Fruit fly (Drosophila melanogaster) whole organism, embryonic: Measurements from ENCODE around the gene rut.

ENCODE experiments used
- BEAF-32 ChIP-seq: fragments of 200-800 bp; sonication (Bioruptor generic); optimal IDR thresholded peaks from 3 replicates; lab custom pipeline; 2017; ENCODE audit warnings: missing biosample characterization, missing genetic modification characterization, mild to moderate bottlenecking, moderate library complexity, missing genetic modification reagents
- Bgb ChIP-seq: fragments of 200-800 bp; sonication (Bioruptor generic); IDR thresholded peaks from 2 replicates; pipeline ENCODE4 v1.3.6; 2022; ENCODE audit warnings: missing biosample characterization, missing genetic modification characterization; ENCODE audit not compliant: partially characterized antibody
- CG10321 ChIP-seq: fragments of 200-800 bp; sonication (Bioruptor generic); IDR thresholded peaks from 2 replicates; pipeline ENCODE4 v1.3.6; 2022; ENCODE audit warnings: missing biosample characterization, missing genetic modification characterization
- CG10543 ChIP-seq: fragments of 200-800 bp; sonication (Bioruptor generic); optimal IDR thresholded peaks from 3 replicates; lab custom pipeline; 2017; ENCODE audit warnings: missing biosample characterization, mild to moderate bottlenecking, missing genetic modification characterization, moderate library complexity
- CG11504 ChIP-seq: fragments of 200-800 bp; sonication (Bioruptor generic); optimal IDR thresholded peaks from 3 replicates; lab custom pipeline; 2019; ENCODE audit warnings: missing biosample characterization, mild to moderate bottlenecking, missing genetic modification characterization, moderate library complexity
- CG12659 ChIP-seq: fragments of 200-800 bp; sonication (Bioruptor generic); optimal IDR thresholded peaks from 3 replicates; lab custom pipeline; 2017; ENCODE audit warnings: mild to moderate bottlenecking, missing biosample characterization, missing genetic modification reagents, missing genetic modification characterization
- CG15269 ChIP-seq: fragments of 200-800 bp; sonication (Bioruptor generic); optimal IDR thresholded peaks from 2 replicates; lab custom pipeline; 2018; ENCODE audit warnings: missing biosample characterization, mild to moderate bottlenecking, missing genetic modification characterization, moderate library complexity
- CG1647 ChIP-seq: fragments of 200-800 bp; sonication (Bioruptor generic); optimal IDR thresholded peaks from 3 replicates; lab custom pipeline; 2016; ENCODE audit warnings: missing biosample characterization, missing genetic modification characterization
- CG16813 ChIP-seq: fragments of 200-800 bp; sonication (Bioruptor generic); IDR thresholded peaks from 3 replicates; pipeline ENCODE4 v1.3.6; 2022; ENCODE audit warnings: missing biosample characterization, missing genetic modification characterization; ENCODE audit not compliant: partially characterized antibody
- CG2120 ChIP-seq: fragments of 200-800 bp; sonication (Bioruptor generic); optimal IDR thresholded peaks from 3 replicates; lab custom pipeline; 2016; ENCODE audit warnings: missing biosample characterization, missing genetic modification characterization
- CG2202 ChIP-seq: fragments of 200-800 bp; sonication (Bioruptor generic); optimal IDR thresholded peaks from 2 replicates; lab custom pipeline; 2018; ENCODE audit warnings: missing biosample characterization, mild to moderate bottlenecking, missing genetic modification characterization
- CG31365 ChIP-seq: fragments of 200-800 bp; sonication (Bioruptor generic); optimal IDR thresholded peaks from 2 replicates; lab custom pipeline; 2018; ENCODE audit warnings: missing biosample characterization, mild to moderate bottlenecking, missing genetic modification characterization
- CG3163 ChIP-seq: fragments of 200-800 bp; sonication (Bioruptor generic); optimal IDR thresholded peaks from 3 replicates; lab custom pipeline; 2016; ENCODE audit warnings: missing biosample characterization, missing genetic modification characterization
- CG32532 ChIP-seq: fragments of 200-800 bp; sonication (Bioruptor generic); IDR thresholded peaks from 2 replicates; pipeline ENCODE4 v1.3.6; 2022; ENCODE audit warnings: missing biosample characterization, missing genetic modification characterization
- CG6654 ChIP-seq: fragments of 200-800 bp; sonication (Bioruptor generic); optimal IDR thresholded peaks from 2 replicates; lab custom pipeline; 2017; ENCODE audit warnings: missing biosample characterization, mild to moderate bottlenecking, missing genetic modification characterization
- CG6683 ChIP-seq: fragments of 200-800 bp; sonication (Bioruptor generic); optimal IDR thresholded peaks from 2 replicates; lab custom pipeline; 2017; ENCODE audit warnings: missing biosample characterization, mild to moderate bottlenecking, missing genetic modification characterization, missing genetic modification reagents
- CG7839 ChIP-seq: fragments of 200-800 bp; sonication (Bioruptor generic); optimal IDR thresholded peaks from 3 replicates; lab custom pipeline; 2018; ENCODE audit warnings: missing biosample characterization, mild to moderate bottlenecking, missing genetic modification characterization, moderate library complexity
- CG9797 ChIP-seq: fragments of 200-800 bp; sonication (Bioruptor generic); optimal IDR thresholded peaks from 3 replicates; lab custom pipeline; 2018; ENCODE audit warnings: missing biosample characterization, mild to moderate bottlenecking, missing genetic modification characterization
- Chrac-16 ChIP-seq: fragments of 200-800 bp; sonication (Bioruptor generic); optimal IDR thresholded peaks from 3 replicates; lab custom pipeline; 2016; ENCODE audit warnings: missing biosample characterization, missing genetic modification characterization
- D ChIP-seq, 2 experiments: fragments of 200-800 bp in 1 of 2; fragments of >200 bp in 1 of 2; sonication (Bioruptor generic) in 1 of 2; optimal IDR thresholded peaks; 2 replicates in 1 of 2; 3 replicates in 1 of 2; lab custom pipeline; 2017; ENCODE audit warnings: mild to moderate bottlenecking in 1 of 2, missing biosample characterization in 1 of 2, missing genetic modification characterization in 1 of 2, missing genetic modification reagents in 1 of 2
- D19A ChIP-seq: fragments of 200-800 bp; optimal IDR thresholded peaks from 3 replicates; lab custom pipeline; 2019; ENCODE audit warnings: missing biosample characterization, mild to moderate bottlenecking, missing genetic modification characterization, moderate library complexity
- E2f1 ChIP-seq: fragments of 200-800 bp; sonication (Bioruptor generic); IDR thresholded peaks from 2 replicates; pipeline ENCODE4 v1.3.6; 2022; ENCODE audit warnings: missing biosample characterization, missing genetic modification characterization
- Med ChIP-seq: fragments of 200-800 bp; sonication (Bioruptor generic); peaks from one replicate; lab custom pipeline; 2016; ENCODE audit warnings: missing biosample characterization, missing genetic modification characterization, mild to moderate bottlenecking, inconsistent platforms, moderate library complexity
- Meics ChIP-seq: fragments of 200-800 bp; sonication (Bioruptor generic); optimal IDR thresholded peaks from 2 replicates; lab custom pipeline; 2017; ENCODE audit warnings: missing biosample characterization, mild to moderate bottlenecking, missing genetic modification characterization
- Myb ChIP-seq: fragments of 200-800 bp; sonication (Bioruptor generic); optimal IDR thresholded peaks from 2 replicates; lab custom pipeline; 2016; ENCODE audit warnings: missing biosample characterization, missing genetic modification characterization
- Nf-YA ChIP-seq: fragments of 200-800 bp; sonication (Bioruptor generic); IDR thresholded peaks from 2 replicates; pipeline ENCODE4 v1.3.6; 2022; ENCODE audit warnings: missing biosample characterization, missing genetic modification characterization
- Pdp1 ChIP-seq, 2 experiments: fragments of 200-800 bp; sonication (Bioruptor generic); optimal IDR thresholded peaks; 3 replicates each; lab custom pipeline; 2016; ENCODE audit warnings: missing biosample characterization in 2 of 2, missing genetic modification characterization in 2 of 2, mild to moderate bottlenecking in 1 of 2, moderate library complexity in 1 of 2
- Usf ChIP-seq: fragments of 200-800 bp; sonication (Bioruptor generic); optimal IDR thresholded peaks from 2 replicates; lab custom pipeline; 2017; ENCODE audit warnings: missing genotype, missing biosample characterization, missing genetic modification characterization
- aop ChIP-seq: fragments of 200-800 bp; sonication (Bioruptor generic); IDR thresholded peaks from 2 replicates; pipeline ENCODE4 v1.3.6; 2022; ENCODE audit warnings: missing biosample characterization, missing genetic modification characterization
- bowl ChIP-seq: fragments of 200-800 bp; sonication (Bioruptor generic); IDR thresholded peaks from 2 replicates; pipeline ENCODE4 v1.3.6; 2022; ENCODE audit warnings: missing biosample characterization, missing genetic modification characterization
- chm ChIP-seq: fragments of 200-800 bp; sonication (Bioruptor generic); IDR thresholded peaks from 2 replicates; pipeline ENCODE4 v1.3.6; 2022; ENCODE audit warnings: missing biosample characterization, missing genetic modification characterization
- crp ChIP-seq, 2 experiments: fragments of 200-800 bp; sonication (Bioruptor generic); optimal IDR thresholded peaks; 2 replicates in 1 of 2; 3 replicates in 1 of 2; lab custom pipeline; 2017; ENCODE audit warnings: missing biosample characterization in 2 of 2, missing genetic modification characterization in 2 of 2, mild to moderate bottlenecking in 1 of 2, moderate library complexity in 1 of 2
- disco-r ChIP-seq: fragments of 200-800 bp; sonication (Bioruptor generic); optimal IDR thresholded peaks from 2 replicates; lab custom pipeline; 2016; ENCODE audit warnings: missing biosample characterization, missing genetic modification characterization
- dmrt99B ChIP-seq: fragments of 200-800 bp; sonication (Bioruptor generic); optimal IDR thresholded peaks from 2 replicates; lab custom pipeline; 2018; ENCODE audit warnings: missing biosample characterization, mild to moderate bottlenecking, missing genetic modification characterization, moderate library complexity
- gcm2 ChIP-seq: fragments of 200-800 bp; sonication (Bioruptor generic); optimal IDR thresholded peaks from 2 replicates; lab custom pipeline; 2016; ENCODE audit warnings: missing biosample characterization, missing genetic modification characterization
- grn ChIP-seq: fragments of 200-800 bp; sonication (Bioruptor generic); optimal IDR thresholded peaks from 3 replicates; lab custom pipeline; 2017; ENCODE audit warnings: missing biosample characterization, missing genetic modification characterization
- hth ChIP-seq: fragments of >200 bp; optimal IDR thresholded peaks from 2 replicates; lab custom pipeline; 2017; ENCODE audit warnings: inconsistent platforms
- lilli ChIP-seq: fragments of 200-800 bp; sonication (Bioruptor generic); optimal IDR thresholded peaks from 3 replicates; lab custom pipeline; 2016; ENCODE audit warnings: missing biosample characterization, missing genetic modification characterization
- nmo ChIP-seq: fragments of 200-800 bp; sonication (Bioruptor generic); optimal IDR thresholded peaks from 2 replicates; lab custom pipeline; 2018; ENCODE audit warnings: missing biosample characterization, mild to moderate bottlenecking, missing genetic modification characterization, moderate library complexity
- onecut ChIP-seq: fragments of 200-800 bp; sonication (Bioruptor generic); IDR thresholded peaks from 2 replicates; pipeline ENCODE4 v1.3.6; 2022; ENCODE audit warnings: missing biosample characterization, missing genetic modification characterization
- phol ChIP-seq: fragments of 200-800 bp; sonication (Bioruptor generic); optimal IDR thresholded peaks from 3 replicates; lab custom pipeline; 2018; ENCODE audit warnings: missing biosample characterization, mild to moderate bottlenecking, missing genetic modification characterization, moderate library complexity
- sens ChIP-seq: fragments of 200-800 bp; sonication (Bioruptor generic); peaks from one replicate; lab custom pipeline; 2016; ENCODE audit warnings: missing biosample characterization, missing genetic modification characterization
- shn ChIP-seq: fragments of 200-800 bp; sonication (Bioruptor generic); optimal IDR thresholded peaks from 3 replicates; lab custom pipeline; 2016; ENCODE audit warnings: missing biosample characterization, missing genetic modification characterization
- sim ChIP-seq: fragments of 200-800 bp; sonication (Bioruptor generic); IDR thresholded peaks from 2 replicates; pipeline ENCODE4 v1.3.6; 2022; ENCODE audit warnings: missing biosample characterization, missing genetic modification characterization
- sima ChIP-seq: fragments of 200-800 bp; sonication (Bioruptor generic); optimal IDR thresholded peaks from 2 replicates; lab custom pipeline; 2016; ENCODE audit warnings: missing biosample characterization, missing genetic modification characterization
- sisA ChIP-seq: fragments of 200-800 bp; sonication (Bioruptor generic); IDR thresholded peaks from 2 replicates; pipeline ENCODE4 v1.3.6; 2022; ENCODE audit warnings: missing biosample characterization, missing genetic modification characterization
- slbo ChIP-seq: fragments of 200-800 bp; sonication (Bioruptor generic); IDR thresholded peaks from 2 replicates; pipeline ENCODE4 v1.3.6; 2022; ENCODE audit warnings: missing biosample characterization, missing genetic modification characterization
- sob ChIP-seq: fragments of 200-800 bp; sonication (Bioruptor generic); IDR thresholded peaks from 2 replicates; pipeline ENCODE4 v1.3.6; 2022; ENCODE audit warnings: missing biosample characterization, missing genetic modification characterization
- z ChIP-seq: fragments of 200-800 bp; sonication (Bioruptor generic); IDR thresholded peaks from 3 replicates; pipeline ENCODE4 v1.3.6; 2022; ENCODE audit warnings: missing biosample characterization, missing genetic modification characterization

The rut gene

dm6 chrX:14825922-14826617, at the start of gene rut (continued):
- TF ChIP-seq gcm2 (GFP tag; lab: Kevin White, UChicago) (no peak), Meics (no peak), CG7839 (no peak), Chrac-16 (GFP tag; lab: Kevin White, UChicago) (no peak), aop (GFP tag; lab: Robert Waterston, UW) (no peak), CG9797 (no peak), chm (GFP tag; lab: Robert Waterston, UW) (0 out of 2 replicates have a peak, but pooled peaks have one; percentile 63), shn (no peak), CG32532 (GFP tag; lab: Robert Waterston, UW) (peak; percentile 61), nmo (GFP tag; lab: Kevin White, UChicago) (peak; percentile 4), CG11504 (no peak), Usf (GFP tag; lab: Kevin White, UChicago) (no peak), Myb (GFP tag; lab: Kevin White, UChicago) (peak; percentile 67), CG1647 (GFP tag; lab: Kevin White, UChicago) (peak; percentile 9), Med (GFP tag; lab: Kevin White, UChicago) (peak; percentile 89), CG31365 (no peak), CG10321 (GFP tag; lab: Robert Waterston, UW) (no peak), CG16813 (peak; percentile 87), sima (GFP tag; lab: Kevin White, UChicago) (no peak), CG12659 (GFP tag; lab: Kevin White, UChicago) (peak; percentile 56), lilli (GFP tag; lab: Kevin White, UChicago) (no peak), Pdp1 (GFP tag; optimal IDR thresholded peaks at IDR 0.05; lab: Kevin White, UChicago) (peak in 1 of 2 experiments; percentile 25), Bgb (GFP tag; lab: Robert Waterston, UW) (peak; percentile 98), D (optimal IDR thresholded peaks at IDR 0.05; lab: Kevin White, UChicago) (no peak), D (GFP tag; optimal IDR thresholded peaks at IDR 0.05; lab: Kevin White, UChicago) (no peak), disco-r (GFP tag; lab: Kevin White, UChicago) (no peak), bowl (GFP tag; lab: Robert Waterston, UW) (no peak), sim (GFP tag; lab: Robert Waterston, UW) (no peak), dmrt99B (no peak), hth (no peak), D19A (no peak), CG6654 (GFP tag; lab: Kevin White, UChicago) (no peak), sob (GFP tag; lab: Robert Waterston, UW) (peak; percentile 46; the same call in 1 of the 2 replicates), CG10543 (GFP tag; lab: Kevin White, UChicago) (peak; percentile 55), grn (peak; percentile 1), BEAF-32 (GFP tag; lab: Kevin White, UChicago) (peak; percentile 88), sisA (no peak), CG3163 (no peak), Nf-YA (GFP tag; lab: Robert Waterston, UW) (no peak), CG15269 (no peak), CG6683 (GFP tag; lab: Kevin White, UChicago) (no peak), z (GFP tag; lab: Robert Waterston, UW) (no peak), CG2202 (tag; lab: Kevin White, UChicago) (no peak), crp (GFP tag; optimal IDR thresholded peaks at IDR 0.05; lab: Kevin White, UChicago) (peak in 1 of 2 experiments; percentile 87), phol (peak; percentile 1), E2f1 (GFP tag; lab: Robert Waterston, UW) (no peak), sens (GFP tag; lab: Kevin White, UChicago) (peak; percentile 34), slbo (GFP tag; lab: Robert Waterston, UW) (peak; percentile 50; the same call in 1 of the 2 replicates), onecut (GFP tag; lab: Robert Waterston, UW) (peak; percentile 22; the same call in 1 of the 2 replicates), CG2120 (GFP tag; lab: Kevin White, UChicago) (peak; percentile 32)
